Worm (Caenorhabditis elegans): ENCODE data around the gene C04G2.5.

Gene C04G2.5

ce11 chrIV:10056138-10056537, 38.9 kb downstream of the C04G2.5 start, which contains the start of gene T04B2.7:
Gene T04B2.7 (minus strand): TSS chrIV:10056238.
- TF ChIP-seq mab-5 (tag; optimal IDR thresholded peaks at IDR 0.05) (no peak), M03D4.4 (tag; optimal IDR thresholded peaks at IDR 0.05) (no peak), nhr-2 (tag; optimal IDR thresholded peaks at IDR 0.05) (no peak), cnd-1 (tag; optimal IDR thresholded peaks at IDR 0.05) (no peak), nhr-237 (tag; optimal IDR thresholded peaks at IDR 0.05) (no peak), flh-1 (GFP tag; optimal IDR thresholded peaks at IDR 0.05) (no peak), unc-39 (tag; optimal IDR thresholded peaks at IDR 0.05) (no peak), unc-120 (tag; optimal IDR thresholded peaks at IDR 0.05; ENCODE audit: poor library complexity, severe bottlenecking) (no peak), zip-8 (tag; optimal IDR thresholded peaks at IDR 0.05) (no peak), mls-2 (tag; optimal IDR thresholded peaks at IDR 0.05) (no peak), drap-1 (GFP tag; optimal IDR thresholded peaks at IDR 0.05) (no peak), hlh-1 (tag; optimal IDR thresholded peaks at IDR 0.05) (no peak), mep-1 (tag; optimal IDR thresholded peaks at IDR 0.05) (no peak), pha-4 (tag; optimal IDR thresholded peaks at IDR 0.05) (no peak), blmp-1 (tag; optimal IDR thresholded peaks at IDR 0.05) (no peak)

DNA sequence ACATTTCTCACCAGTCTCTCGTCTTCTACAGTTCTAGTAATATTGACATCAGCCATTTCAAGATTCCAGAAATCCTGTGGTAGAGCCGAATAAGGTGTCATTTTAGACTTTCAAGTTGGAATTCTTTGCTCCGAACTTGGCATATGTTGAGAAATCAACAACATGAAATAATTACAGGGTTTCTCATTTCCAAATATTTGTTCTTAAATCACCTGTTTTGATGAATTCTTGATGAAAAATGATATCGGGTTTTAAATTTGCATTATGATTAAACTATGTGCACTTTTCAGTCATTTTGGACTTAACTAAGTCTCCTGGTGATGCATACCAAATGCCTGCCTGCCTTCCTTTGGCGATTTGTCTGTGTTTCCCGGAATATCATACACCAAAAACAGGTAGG, 41.5 kb downstream of the C04G2.5 start, which contains the start of gene srv-12:
Gene srv-12 (minus strand): TSS at position 101 of the 400 bp plus-strand sequence.
- no peak for TF ChIP-seq mls-2 (tag; optimal IDR thresholded peaks at IDR 0.05)
- TF ChIP-seq nhr-76 (tag; optimal IDR thresholded peaks at IDR 0.05): no peak
- no peak for TF ChIP-seq unc-120 (tag; optimal IDR thresholded peaks at IDR 0.05; ENCODE audit: poor library complexity, severe bottlenecking)
- no peak for TF ChIP-seq nhr-237 (tag; optimal IDR thresholded peaks at IDR 0.05)
- no peak for TF ChIP-seq ceh-83 (GFP tag; optimal IDR thresholded peaks at IDR 0.05)
- TF ChIP-seq pha-4 (tag; optimal IDR thresholded peaks at IDR 0.05): no peak
- no peak for TF ChIP-seq hlh-1 (tag; optimal IDR thresholded peaks at IDR 0.05)

DNA sequence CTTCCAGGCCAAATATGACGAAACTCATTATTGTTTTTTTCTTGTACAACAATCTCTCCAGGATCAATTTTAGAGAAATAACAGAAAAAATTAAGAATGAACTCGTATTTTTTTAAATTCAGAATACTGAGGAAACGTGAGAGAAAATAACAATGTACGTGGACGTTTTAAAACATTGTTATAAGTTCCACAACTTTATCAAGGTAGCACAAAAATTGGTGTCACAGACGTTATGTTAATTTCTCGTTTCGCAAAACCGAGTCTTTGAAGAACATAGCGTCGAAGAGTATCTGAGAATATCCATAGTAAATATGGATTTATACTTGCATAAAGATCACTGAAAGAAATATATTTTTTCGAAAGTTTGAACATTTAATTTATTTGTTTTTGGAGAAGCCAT, 44.0 kb downstream of the C04G2.5 start, which contains the start of gene T04B2.8:
Gene T04B2.8 (minus strand): TSS at position 101 of the 400 bp plus-strand sequence.
- TF ChIP-seq tbx-8 (GFP tag; optimal IDR thresholded peaks at IDR 0.05) (no peak), lsy-2 (tag; optimal IDR thresholded peaks at IDR 0.05) (no peak), nhr-76 (tag; optimal IDR thresholded peaks at IDR 0.05) (no peak), unc-39 (tag; optimal IDR thresholded peaks at IDR 0.05) (no peak), cnd-1 (tag; optimal IDR thresholded peaks at IDR 0.05) (no peak), ham-2 (GFP tag; optimal IDR thresholded peaks at IDR 0.05) (no peak), hlh-1 (tag; optimal IDR thresholded peaks at IDR 0.05) (no peak), elt-1 (tag; optimal IDR thresholded peaks at IDR 0.05; ENCODE audit: borderline replicate concordance, insufficient read depth) (no peak), blmp-1 (tag; optimal IDR thresholded peaks at IDR 0.05) (no peak), flh-1 (GFP tag; optimal IDR thresholded peaks at IDR 0.05) (no peak), mab-5 (tag; optimal IDR thresholded peaks at IDR 0.05) (no peak), ztf-11 (tag; optimal IDR thresholded peaks at IDR 0.05) (no peak), ceh-39 (tag; optimal IDR thresholded peaks at IDR 0.05) (no peak), nhr-2 (tag; optimal IDR thresholded peaks at IDR 0.05) (no peak), ces-1 (GFP tag; optimal IDR thresholded peaks at IDR 0.05) (no peak), pha-4 (tag; optimal IDR thresholded peaks at IDR 0.05) (no peak), elt-3 (tag; optimal IDR thresholded peaks at IDR 0.05) (no peak), snpc-4 (tag; optimal IDR thresholded peaks at IDR 0.05) (no peak), unc-62 (GFP tag; optimal IDR thresholded peaks at IDR 0.05) (no peak)

DNA sequence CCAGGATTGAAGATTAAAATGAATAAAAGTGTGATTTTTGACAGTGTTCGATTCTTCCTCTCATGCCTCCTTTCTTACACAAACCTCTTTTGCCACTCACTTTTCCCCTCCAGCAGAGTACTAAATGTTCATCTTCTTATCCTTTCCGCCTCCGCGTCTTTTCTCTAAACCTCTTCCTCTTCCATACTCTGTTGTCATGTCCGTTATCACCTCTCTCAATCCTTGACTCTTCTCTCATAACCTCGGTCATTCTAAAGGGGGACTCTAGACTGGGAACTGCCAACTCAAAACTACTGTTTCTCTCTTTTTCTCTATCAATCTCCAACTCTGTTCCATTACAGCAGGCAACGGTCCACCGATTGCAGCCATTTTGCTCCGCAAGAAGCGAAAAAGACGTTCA, 46.8 kb downstream of the C04G2.5 start:
- TF ChIP-seq hlh-1 (tag; optimal IDR thresholded peaks at IDR 0.05) (peak; percentile 29), ces-1 (GFP tag; optimal IDR thresholded peaks at IDR 0.05) (no peak), elt-1 (tag; optimal IDR thresholded peaks at IDR 0.05; ENCODE audit: borderline replicate concordance, insufficient read depth) (peak; percentile 1), unc-120 (tag; optimal IDR thresholded peaks at IDR 0.05; ENCODE audit: poor library complexity, severe bottlenecking) (peak; percentile 61)

DNA sequence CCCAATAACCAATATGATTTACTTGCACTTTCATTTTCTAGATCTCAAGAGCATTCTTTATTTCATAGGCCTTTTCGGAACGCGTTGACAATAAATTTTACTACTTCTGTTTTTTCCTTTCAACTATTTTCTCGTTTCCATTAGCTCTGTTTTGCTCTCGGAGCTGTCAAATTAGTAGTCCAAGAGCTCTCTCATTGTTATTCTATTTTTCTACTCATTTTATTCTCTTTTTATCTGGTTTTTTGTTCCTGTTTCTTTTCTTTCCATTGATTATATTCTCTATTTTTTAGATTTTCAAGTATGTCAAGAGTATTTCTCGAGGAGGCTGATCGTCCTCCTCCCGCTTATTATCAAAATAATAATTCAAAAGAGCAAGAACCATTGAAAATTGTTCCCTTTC, 48.0 kb downstream of the C04G2.5 start, which contains the start of gene T04B2.3:
Gene T04B2.3 (plus strand): TSS at position 301 of the 400 bp plus-strand sequence.
- TF ChIP-seq cnd-1 (tag; optimal IDR thresholded peaks at IDR 0.05): no peak
- no peak for TF ChIP-seq hlh-1 (tag; optimal IDR thresholded peaks at IDR 0.05)
- TF ChIP-seq ces-1 (GFP tag; optimal IDR thresholded peaks at IDR 0.05): no peak
- TF ChIP-seq nhr-28 (tag; optimal IDR thresholded peaks at IDR 0.05): no peak
- TF ChIP-seq nhr-12 (tag; optimal IDR thresholded peaks at IDR 0.05): no peak
- no peak for TF ChIP-seq elt-3 (tag; optimal IDR thresholded peaks at IDR 0.05)
- no peak for TF ChIP-seq ceh-43 (GFP tag; optimal IDR thresholded peaks at IDR 0.05)

All from whole organism, mixed stage, embryonic.